Worm (Caenorhabditis elegans) whole organism, L4 larva: Measurements from ENCODE around the gene R10D12.1.

Experiments used
- F37D6.2 ChIP-seq: sonication (generic microtip); optimal IDR thresholded peaks from 2 replicates; lab custom pipeline; 2016; ENCODE audit warnings: mild to moderate bottlenecking, missing genetic modification characterization, missing compliant biosample characterization
- F44E2.7 ChIP-seq: fragments of 200-800 bp; sonication (Bioruptor generic); IDR thresholded peaks from 2 replicates; pipeline ENCODE4 v2.1.2; 2022; ENCODE audit warnings: missing genetic modification characterization, missing compliant biosample characterization
- T26A8.4 ChIP-seq: fragments of 200-800 bp; sonication (Bioruptor generic); IDR thresholded peaks from 2 replicates; pipeline ENCODE4 v1.3.6; 2022; ENCODE audit warnings: missing genetic modification characterization, missing compliant biosample characterization
- Y105C5A.15 ChIP-seq: fragments of 200-800 bp; sonication (Bioruptor generic); IDR thresholded peaks from 2 replicates; pipeline ENCODE4 v1.3.6; 2022; ENCODE audit warnings: missing genetic modification characterization, missing compliant biosample characterization
- Y5F2A.4 ChIP-seq: fragments of 200-800 bp; sonication (Bioruptor generic); optimal IDR thresholded peaks from 2 replicates; lab custom pipeline; 2018; ENCODE audit warnings: mild to moderate bottlenecking, missing genetic modification characterization, missing compliant biosample characterization
- aha-1 ChIP-seq: fragments of 150-350 bp; peaks from one replicate; lab custom pipeline; 2014; ENCODE audit warnings: missing biosample characterization, missing genetic modification characterization
- aly-2 ChIP-seq: sonication (generic microtip); optimal IDR thresholded peaks from 2 replicates; lab custom pipeline; 2018; ENCODE audit warnings: missing biosample characterization, missing genetic modification characterization
- attf-4 ChIP-seq: sonication (generic microtip); optimal IDR thresholded peaks from 3 replicates; lab custom pipeline; 2017; ENCODE audit warnings: missing biosample characterization, missing genetic modification characterization
- ceh-20 ChIP-seq: fragments of 200-800 bp; sonication (Bioruptor generic); IDR thresholded peaks from 2 replicates; pipeline ENCODE4 v1.3.6; 2022; ENCODE audit warnings: missing genetic modification reagents, missing genetic modification characterization, missing compliant biosample characterization
- ceh-32 ChIP-seq: sonication (generic microtip); optimal IDR thresholded peaks from 2 replicates; lab custom pipeline; 2016; ENCODE audit warnings: mild to moderate bottlenecking, missing genetic modification characterization, missing compliant biosample characterization; ENCODE audit not compliant: poor library complexity
- ceh-62 ChIP-seq: sonication (generic microtip); optimal IDR thresholded peaks from 2 replicates; lab custom pipeline; 2017; ENCODE audit warnings: missing biosample characterization, missing genetic modification characterization
- ceh-82 ChIP-seq: sonication (generic microtip); optimal IDR thresholded peaks from 2 replicates; lab custom pipeline; 2017; ENCODE audit warnings: missing biosample characterization, missing genetic modification characterization
- daf-12 ChIP-seq: fragments of 150-350 bp; optimal IDR thresholded peaks from 2 replicates; lab custom pipeline; 2014; ENCODE audit warnings: missing biosample characterization, missing genetic modification reagents, missing genetic modification characterization
- daf-16 ChIP-seq, 3 experiments: sonication (generic microtip); optimal IDR thresholded peaks; 2 replicates each; lab custom pipeline; 2016 to 2017; ENCODE audit warnings: missing genetic modification characterization in 3 of 3, missing genetic modification reagents in 3 of 3, mild to moderate bottlenecking in 2 of 3, missing compliant biosample characterization in 2 of 3, missing biosample characterization in 1 of 3, moderate library complexity in 1 of 3
- daf-19 ChIP-seq: fragments of 200-800 bp; sonication (Bioruptor generic); conservative IDR thresholded peaks from 2 replicates; pipeline ENCODE4 v1.3.6; 2022; ENCODE audit warnings: missing genetic modification characterization, missing compliant biosample characterization
- daf-8 ChIP-seq: fragments of 200-800 bp; sonication (Bioruptor generic); IDR thresholded peaks from 2 replicates; pipeline ENCODE4 v1.3.6; 2022; ENCODE audit warnings: missing genetic modification characterization, missing compliant biosample characterization
- dmd-6 ChIP-seq: fragments of 200-800 bp; sonication (Bioruptor generic); IDR thresholded peaks from 2 replicates; pipeline ENCODE4 v1.3.6; 2022; ENCODE audit warnings: missing genetic modification reagents, missing genetic modification characterization, missing compliant biosample characterization
- dpl-1 ChIP-seq: fragments of 150-350 bp; optimal IDR thresholded peaks from 2 replicates; lab custom pipeline; 2014; ENCODE audit warnings: missing biosample characterization, missing genetic modification reagents, missing genetic modification characterization
- duxl-1 ChIP-seq: sonication (generic microtip); optimal IDR thresholded peaks from 2 replicates; lab custom pipeline; 2016; ENCODE audit warnings: mild to moderate bottlenecking, missing genetic modification characterization, moderate library complexity, missing compliant biosample characterization; ENCODE audit not compliant: poor library complexity
- dve-1 ChIP-seq: sonication (generic microtip); optimal IDR thresholded peaks from 2 replicates; lab custom pipeline; 2017; ENCODE audit warnings: antibody characterized with exemption, mild to moderate bottlenecking, missing genetic modification characterization, missing compliant biosample characterization; ENCODE audit not compliant: insufficient read depth
- egl-27 ChIP-seq: sonication (generic microtip); optimal IDR thresholded peaks from 3 replicates; lab custom pipeline; 2017; ENCODE audit warnings: missing biosample characterization, missing genetic modification reagents, missing genetic modification characterization
- fos-1 ChIP-seq: fragments of 150-350 bp; optimal IDR thresholded peaks from 2 replicates; lab custom pipeline; 2014; ENCODE audit warnings: missing biosample characterization, missing genetic modification characterization
- hlh-11 ChIP-seq: fragments of 200-800 bp; sonication (Bioruptor generic); optimal IDR thresholded peaks from 2 replicates; lab custom pipeline; 2018; ENCODE audit warnings: mild to moderate bottlenecking, missing genetic modification characterization, missing compliant biosample characterization
- hmg-1.1 ChIP-seq: fragments of 200-800 bp; sonication (Bioruptor generic); IDR thresholded peaks from 2 replicates; pipeline ENCODE4 v1.3.6; 2022; ENCODE audit warnings: missing genetic modification reagents, missing genetic modification characterization, missing compliant biosample characterization
- jun-1 ChIP-seq: fragments of 150-350 bp; optimal IDR thresholded peaks from 2 replicates; lab custom pipeline; 2014; ENCODE audit warnings: missing biosample characterization, missing genetic modification reagents, missing genetic modification characterization
- lin-1 ChIP-seq: fragments of 200-800 bp; sonication (Bioruptor generic); IDR thresholded peaks from 2 replicates; pipeline ENCODE4 v1.3.6; 2022; ENCODE audit warnings: missing genetic modification reagents, missing genetic modification characterization, missing compliant biosample characterization
- lin-15B ChIP-seq: fragments of 150-350 bp; sonication (generic microtip); optimal IDR thresholded peaks from 3 replicates; lab custom pipeline; 2014; ENCODE audit warnings: missing biosample characterization, missing genetic modification characterization
- lsy-2 ChIP-seq, 2 experiments: fragments of 150-350 bp in 1 of 2; sonication (generic microtip) in 1 of 2; optimal IDR thresholded peaks; 2 replicates each; lab custom pipeline; 2014 to 2017; ENCODE audit warnings: missing biosample characterization in 2 of 2, missing genetic modification characterization in 2 of 2
- mdl-1 ChIP-seq, 2 experiments: fragments of 150-350 bp in 1 of 2; sonication (generic microtip) in 1 of 2; optimal IDR thresholded peaks; 2 replicates each; lab custom pipeline; 2014 to 2017; ENCODE audit warnings: missing biosample characterization in 2 of 2, missing genetic modification characterization in 2 of 2
- mep-1 ChIP-seq: fragments of 150-350 bp; sonication (generic microtip); optimal IDR thresholded peaks from 3 replicates; lab custom pipeline; 2014; ENCODE audit warnings: missing biosample characterization, missing genetic modification characterization
- nhr-102 ChIP-seq: sonication (generic microtip); optimal IDR thresholded peaks from 2 replicates; lab custom pipeline; 2016; ENCODE audit warnings: mild to moderate bottlenecking, missing genetic modification characterization, moderate library complexity, missing compliant biosample characterization
- nhr-237 ChIP-seq: sonication (generic microtip); optimal IDR thresholded peaks from 2 replicates; lab custom pipeline; 2017; ENCODE audit warnings: missing biosample characterization, missing genetic modification characterization
- nhr-25 ChIP-seq: sonication (generic microtip); optimal IDR thresholded peaks from 2 replicates; lab custom pipeline; 2017; ENCODE audit warnings: missing genetic modification characterization, mild to moderate bottlenecking, missing compliant biosample characterization, antibody characterized with exemption, moderate library complexity, borderline replicate concordance; ENCODE audit not compliant: insufficient read depth
- nhr-28 ChIP-seq: fragments of 150-350 bp; optimal IDR thresholded peaks from 2 replicates; lab custom pipeline; 2014; ENCODE audit warnings: missing biosample characterization, missing genetic modification characterization
- nhr-77 ChIP-seq: fragments of 150-350 bp; optimal IDR thresholded peaks from 2 replicates; lab custom pipeline; 2014; ENCODE audit warnings: missing biosample characterization, missing genetic modification characterization
- pqm-1 ChIP-seq: sonication (generic microtip); optimal IDR thresholded peaks from 2 replicates; lab custom pipeline; 2017; ENCODE audit warnings: missing biosample characterization, missing genetic modification characterization
- rbr-2 ChIP-seq: sonication (generic microtip); optimal IDR thresholded peaks from 2 replicates; lab custom pipeline; 2016; ENCODE audit warnings: missing genotype, missing genetic modification characterization, missing compliant biosample characterization
- saeg-2 ChIP-seq: fragments of 200-800 bp; sonication (Bioruptor generic); IDR thresholded peaks from 2 replicates; pipeline ENCODE4 v1.3.6; 2022; ENCODE audit warnings: missing genetic modification reagents, missing genetic modification characterization, missing compliant biosample characterization
- sdz-12 ChIP-seq: fragments of 200-800 bp; sonication (Bioruptor generic); optimal IDR thresholded peaks from 2 replicates; lab custom pipeline; 2018; ENCODE audit warnings: mild to moderate bottlenecking, missing genetic modification characterization, missing compliant biosample characterization
- set-16 ChIP-seq: fragments of 200-800 bp; sonication (Bioruptor generic); IDR thresholded peaks from 2 replicates; pipeline ENCODE4 v1.3.6; 2022; ENCODE audit warnings: missing genetic modification reagents, missing genetic modification characterization, missing compliant biosample characterization
- snpc-1.2 ChIP-seq: fragments of 200-800 bp; sonication (Bioruptor generic); IDR thresholded peaks from 2 replicates; pipeline ENCODE4 v1.3.6; 2022; ENCODE audit warnings: missing genetic modification reagents, missing genetic modification characterization, missing compliant biosample characterization
- snpc-4 ChIP-seq: fragments of 150-350 bp; optimal IDR thresholded peaks from 2 replicates; lab custom pipeline; 2014; ENCODE audit warnings: missing biosample characterization, missing genetic modification characterization
- spr-1 ChIP-seq: sonication (generic microtip); optimal IDR thresholded peaks from 2 replicates; lab custom pipeline; 2016; ENCODE audit warnings: mild to moderate bottlenecking, missing genetic modification characterization, missing compliant biosample characterization
- tag-97 ChIP-seq: fragments of 200-800 bp; sonication (Bioruptor generic); IDR thresholded peaks from 2 replicates; pipeline ENCODE4 v1.3.6; 2022; ENCODE audit warnings: missing genetic modification characterization, missing compliant biosample characterization
- tra-1 ChIP-seq: fragments of 200-800 bp; sonication (Bioruptor generic); IDR thresholded peaks from 2 replicates; pipeline ENCODE4 v1.3.6; 2022; ENCODE audit warnings: missing genetic modification reagents, missing genetic modification characterization, missing compliant biosample characterization
- unc-39 ChIP-seq: sonication (generic microtip); optimal IDR thresholded peaks from 2 replicates; lab custom pipeline; 2017; ENCODE audit warnings: missing biosample characterization, missing genetic modification characterization
- unc-62 ChIP-seq, 3 experiments: fragments of 150-350 bp in 1 of 3; sonication (generic microtip); optimal IDR thresholded peaks in 2 of 3; peaks in 1 of 3; 1 replicate in 1 of 3; 2 replicates in 2 of 3; lab custom pipeline; 2014 to 2017; ENCODE audit warnings: missing biosample characterization in 3 of 3, missing genetic modification characterization in 3 of 3, missing genetic modification reagents in 3 of 3, missing genotype in 1 of 3
- vab-7 ChIP-seq: fragments of 200-800 bp; sonication (Bioruptor generic); IDR thresholded peaks from 2 replicates; pipeline ENCODE4 v1.3.6; 2022; ENCODE audit warnings: missing genetic modification reagents, missing genetic modification characterization, missing compliant biosample characterization
- zip-11 ChIP-seq: fragments of 200-800 bp; sonication (Bioruptor generic); IDR thresholded peaks from 2 replicates; pipeline ENCODE4 v1.3.6; 2022; ENCODE audit warnings: missing genetic modification characterization, missing compliant biosample characterization

R10D12.1 gene

ce11 chrV:13899213-13899612, 35.2 kb downstream of the R10D12.1 start, which contains the start of gene oac-3:
TSS of gene oac-3 (plus strand) at chrV:13899513.
- no peak for TF ChIP-seq zip-11 (GFP tag; lab: Robert Waterston, UW)
- TF ChIP-seq vab-7 (GFP tag; lab: Robert Waterston, UW) = no peak
- no peak for TF ChIP-seq rbr-2 (tag; lab: Kevin White, UChicago)
- no peak for TF ChIP-seq F37D6.2 (tag; lab: Kevin White, UChicago)
- no peak for TF ChIP-seq mdl-1 (tag; optimal IDR thresholded peaks at IDR 0.05; lab: Kevin White, UChicago)
- no peak for TF ChIP-seq nhr-25 (tag; lab: Kevin White, UChicago)
- no peak for TF ChIP-seq tra-1 (GFP tag; lab: Robert Waterston, UW)
- no peak for TF ChIP-seq Y105C5A.15 (GFP tag; lab: Robert Waterston, UW)
- no peak for TF ChIP-seq daf-12 (tag; lab: Kevin White, UChicago)
- no peak for TF ChIP-seq Y5F2A.4
- TF ChIP-seq hmg-1.1 (GFP tag; lab: Robert Waterston, UW) = no peak
- no peak for TF ChIP-seq aly-2
- no peak for TF ChIP-seq nhr-237 (tag; lab: Kevin White, UChicago)
- no peak for TF ChIP-seq hlh-11 (tag; lab: Kevin White, UChicago)
- TF ChIP-seq spr-1 (tag; lab: Kevin White, UChicago) = no peak
- TF ChIP-seq nhr-102 (tag; lab: Kevin White, UChicago) = no peak
- no peak for TF ChIP-seq egl-27 (tag; lab: Kevin White, UChicago)
- no peak for TF ChIP-seq unc-39
- no peak for TF ChIP-seq ceh-82 (tag; lab: Kevin White, UChicago)
- TF ChIP-seq duxl-1 (tag; lab: Kevin White, UChicago) = no peak
- TF ChIP-seq, all 104 proteins: peak for 0

DNA sequence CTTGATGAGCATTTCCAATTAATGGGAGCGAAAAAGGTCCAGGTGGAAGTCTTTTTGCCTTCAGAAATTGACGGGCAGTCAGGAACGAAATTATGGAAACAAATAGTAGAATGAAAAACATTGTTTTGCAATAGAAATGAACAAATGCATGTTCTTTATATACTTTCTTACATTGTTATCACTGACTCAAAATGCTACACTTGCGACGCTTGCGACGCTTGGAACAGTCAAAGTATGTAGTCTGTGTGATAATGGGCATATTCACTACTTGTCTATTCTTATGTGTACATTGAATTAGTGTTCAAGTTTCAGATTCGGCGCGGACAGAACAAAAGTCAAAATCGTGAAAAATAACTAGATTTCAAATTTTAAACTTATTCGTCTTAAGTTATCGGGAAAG, 36.1 kb downstream of the R10D12.1 start, which contains the start of gene cyp-35C1:
TSS of gene cyp-35C1 (minus strand) at position 132 of the 400 bp plus-strand sequence.
- no peak for TF ChIP-seq dpl-1 (GFP tag; lab: Kevin White, UChicago)
- TF ChIP-seq mep-1 (tag; lab: Kevin White, UChicago) = no peak
- TF ChIP-seq daf-16 (GFP tag; optimal IDR thresholded peaks at IDR 0.05; lab: Kevin White, UChicago) = no peak
- peak; percentile 39 for TF ChIP-seq daf-16 (tag; optimal IDR thresholded peaks at IDR 0.05; lab: Kevin White, UChicago)
- no peak for TF ChIP-seq unc-39
- TF ChIP-seq F37D6.2 (tag; lab: Kevin White, UChicago) = no peak
- TF ChIP-seq aha-1 (tag; lab: Kevin White, UChicago) = peak; percentile 49
- TF ChIP-seq lsy-2 (tag; optimal IDR thresholded peaks at IDR 0.05; lab: Kevin White, UChicago) = no peak
- TF ChIP-seq daf-19 (GFP tag; lab: Robert Waterston, UW) = no peak
- TF ChIP-seq F44E2.7 (GFP tag; lab: Robert Waterston, UW) = no peak
- TF ChIP-seq dmd-6 (GFP tag; lab: Robert Waterston, UW) = 0 out of 2 replicates have a peak, but pooled peaks have one; percentile 11
- peak; percentile 15 for TF ChIP-seq hlh-11 (tag; lab: Kevin White, UChicago)
- peak; percentile 93 for TF ChIP-seq nhr-28 (tag; lab: Kevin White, UChicago)
- TF ChIP-seq set-16 (GFP tag; lab: Robert Waterston, UW) = no peak
- TF ChIP-seq daf-8 = no peak
- TF ChIP-seq nhr-77 (tag; lab: Kevin White, UChicago) = peak; percentile 69
- TF ChIP-seq saeg-2 (GFP tag; lab: Robert Waterston, UW) = 0 out of 2 replicates have a peak, but pooled peaks have one; percentile 33
- TF ChIP-seq fos-1 = no peak
- no peak for TF ChIP-seq zip-11 (GFP tag; lab: Robert Waterston, UW)
- no peak for TF ChIP-seq snpc-1.2 (GFP tag; lab: Robert Waterston, UW)
- TF ChIP-seq ceh-32 (tag; lab: Kevin White, UChicago) = no peak
- TF ChIP-seq jun-1 (tag; lab: Kevin White, UChicago) = no peak
- TF ChIP-seq Y105C5A.15 (GFP tag; lab: Robert Waterston, UW) = no peak
- no peak for TF ChIP-seq T26A8.4 (GFP tag; lab: Robert Waterston, UW)
- TF ChIP-seq dve-1 = peak; percentile 19
- no peak for TF ChIP-seq attf-4 (tag; lab: Kevin White, UChicago)
- TF ChIP-seq sdz-12 = no peak
- no peak for TF ChIP-seq ceh-62 (tag; lab: Kevin White, UChicago)
- peak; percentile 12 for TF ChIP-seq pqm-1
- no peak for TF ChIP-seq lin-1 (GFP tag; lab: Robert Waterston, UW)
- no peak for TF ChIP-seq snpc-4 (tag; lab: Kevin White, UChicago)
- no peak for TF ChIP-seq lin-15B
- TF ChIP-seq Y5F2A.4 = no peak
- TF ChIP-seq tag-97 (GFP tag; lab: Robert Waterston, UW) = no peak
- no peak for TF ChIP-seq unc-62 (GFP tag; optimal IDR thresholded peaks at IDR 0.05 in 1 of 2; lab: Kevin White, UChicago)
- no peak for TF ChIP-seq unc-62 (tag; optimal IDR thresholded peaks at IDR 0.05; lab: Kevin White, UChicago)
- no peak for TF ChIP-seq ceh-20 (GFP tag; lab: Robert Waterston, UW)
